Worm (Caenorhabditis elegans) whole organism, L4/young adult: ENCODE results near the gene lgc-53.

ENCODE experiments used
- W03F9.2 ChIP-seq: fragments of 150-350 bp; optimal IDR thresholded peaks from 2 replicates; lab custom pipeline; 2014; ENCODE audit warnings: missing biosample characterization, missing genetic modification characterization
- dao-5 ChIP-seq: sonication (generic microtip); optimal IDR thresholded peaks from 2 replicates; lab custom pipeline; 2016; ENCODE audit warnings: missing genotype, missing genetic modification characterization, moderate library complexity, missing compliant biosample characterization
- him-1 ChIP-seq: sonication (generic microtip); optimal IDR thresholded peaks from 2 replicates; lab custom pipeline; 2016; ENCODE audit warnings: missing genotype, missing genetic modification reagents, missing genetic modification characterization, missing compliant biosample characterization

DNA sequence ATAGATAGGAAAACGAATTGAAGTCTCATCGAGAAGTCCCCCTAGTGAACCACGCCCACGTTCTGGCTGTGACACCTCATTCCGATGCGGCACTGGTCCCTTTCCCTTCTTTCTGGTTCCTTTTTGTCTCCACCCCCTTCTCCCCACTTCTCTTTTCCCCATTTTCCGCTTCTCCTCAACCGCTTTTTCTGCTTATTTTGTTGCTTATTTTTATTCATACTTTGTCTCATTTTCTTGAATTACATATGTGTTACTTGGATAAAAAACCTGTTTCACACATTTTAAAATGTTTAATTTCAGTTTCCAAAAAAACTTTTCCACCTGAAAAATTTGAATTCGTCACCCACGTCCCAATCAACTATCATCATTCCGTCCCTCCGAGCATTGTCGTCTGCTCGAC lies at the start of gene lgc-53:
- TF ChIP-seq dao-5 (tag; lab: Kevin White, UChicago) (no peak), him-1 (no peak), W03F9.2 (tag; lab: Kevin White, UChicago) (no peak)
